Fruit fly (Drosophila melanogaster): Measurements from ENCODE around the gene lic.

lic gene

dm6 chrX:13105220-13105619 lies 14.3 kb downstream of the lic start:
- TF ChIP-seq usp (GFP tag; optimal IDR thresholded peaks at IDR 0.05), result no peak

- no peak for TF ChIP-seq pan (optimal IDR thresholded peaks at IDR 0.05)
- no peak for TF ChIP-seq usp (GFP tag; optimal IDR thresholded peaks at IDR 0.05)
- TF ChIP-seq EcR (GFP tag; optimal IDR thresholded peaks at IDR 0.05), result no peak
- no peak for TF ChIP-seq CG8478 (optimal IDR thresholded peaks at IDR 0.05)
- no peak for TF ChIP-seq psq (optimal IDR thresholded peaks at IDR 0.05)
- TF ChIP-seq Dll (optimal IDR thresholded peaks at IDR 0.05), result no peak
Observed at dm6 chrX:13108144-13108824, 17.3 kb downstream of the lic start, which contains the start of gene Fer3HCH. Gene Fer3HCH, minus strand, starts transcription at chrX:13108194.

dm6 chrX:13109583-13110126 lies 18.7 kb downstream of the lic start:
- TF ChIP-seq CG8478 (optimal IDR thresholded peaks at IDR 0.05) (no peak), EcR (GFP tag; optimal IDR thresholded peaks at IDR 0.05) (no peak), pan (optimal IDR thresholded peaks at IDR 0.05) (no peak), psq (optimal IDR thresholded peaks at IDR 0.05) (no peak)

- no peak for TF ChIP-seq Dll (optimal IDR thresholded peaks at IDR 0.05)
- TF ChIP-seq pan (optimal IDR thresholded peaks at IDR 0.05), result no peak
- TF ChIP-seq psq (optimal IDR thresholded peaks at IDR 0.05), result no peak
- TF ChIP-seq EcR (GFP tag; optimal IDR thresholded peaks at IDR 0.05), result no peak
- no peak for TF ChIP-seq CG8478 (optimal IDR thresholded peaks at IDR 0.05)
Observed at dm6 chrX:13111832-13112231, 20.9 kb downstream of the lic start.

- TF ChIP-seq usp (GFP tag; optimal IDR thresholded peaks at IDR 0.05) (no peak), pan (optimal IDR thresholded peaks at IDR 0.05) (no peak), Dll (optimal IDR thresholded peaks at IDR 0.05) (no peak), CG8478 (optimal IDR thresholded peaks at IDR 0.05) (no peak), psq (optimal IDR thresholded peaks at IDR 0.05) (no peak)
Observed at dm6 chrX:13112238-13112829, 21.4 kb downstream of the lic start, which contains the start of gene Chpf. Gene Chpf, minus strand, starts transcription at chrX:13112462.

- no peak for TF ChIP-seq psq (optimal IDR thresholded peaks at IDR 0.05)
Observed at dm6 chrX:13113863-13114407, 23.0 kb downstream of the lic start.

dm6 chrX:13114861-13115260 lies 23.9 kb downstream of the lic start, which contains the start of gene CG42237:
Gene CG42237, plus strand, starts transcription at chrX:13115131.
- no peak for TF ChIP-seq pan (optimal IDR thresholded peaks at IDR 0.05)
- no peak for TF ChIP-seq psq (optimal IDR thresholded peaks at IDR 0.05)
- no peak for TF ChIP-seq Dll (optimal IDR thresholded peaks at IDR 0.05)
- TF ChIP-seq usp (GFP tag; optimal IDR thresholded peaks at IDR 0.05), result no peak
- TF ChIP-seq CG8478 (optimal IDR thresholded peaks at IDR 0.05), result no peak
- no peak for TF ChIP-seq EcR (GFP tag; optimal IDR thresholded peaks at IDR 0.05)

- TF ChIP-seq usp (GFP tag; optimal IDR thresholded peaks at IDR 0.05) (no peak), EcR (GFP tag; optimal IDR thresholded peaks at IDR 0.05) (no peak), Dll (optimal IDR thresholded peaks at IDR 0.05) (no peak), CG8478 (optimal IDR thresholded peaks at IDR 0.05) (no peak), psq (optimal IDR thresholded peaks at IDR 0.05) (no peak), pan (optimal IDR thresholded peaks at IDR 0.05) (no peak)
Observed at dm6 chrX:13116438-13117243, 25.7 kb downstream of the lic start.

dm6 chrX:13125559-13125958 lies 34.6 kb downstream of the lic start:
- TF ChIP-seq CG8478 (optimal IDR thresholded peaks at IDR 0.05), result no peak
- no peak for TF ChIP-seq Dll (optimal IDR thresholded peaks at IDR 0.05)
- no peak for TF ChIP-seq EcR (GFP tag; optimal IDR thresholded peaks at IDR 0.05)
- no peak for TF ChIP-seq usp (GFP tag; optimal IDR thresholded peaks at IDR 0.05)
- no peak for TF ChIP-seq psq (optimal IDR thresholded peaks at IDR 0.05)
- no peak for TF ChIP-seq pan (optimal IDR thresholded peaks at IDR 0.05)

dm6 chrX:13127973-13128749 lies 37.2 kb downstream of the lic start:
- peak; percentile 59 for TF ChIP-seq CG8478 (optimal IDR thresholded peaks at IDR 0.05)
- TF ChIP-seq Dll (optimal IDR thresholded peaks at IDR 0.05), result no peak

- TF ChIP-seq psq (optimal IDR thresholded peaks at IDR 0.05) (no peak), CG8478 (optimal IDR thresholded peaks at IDR 0.05) (no peak), usp (GFP tag; optimal IDR thresholded peaks at IDR 0.05) (no peak), pan (optimal IDR thresholded peaks at IDR 0.05) (no peak), EcR (GFP tag; optimal IDR thresholded peaks at IDR 0.05) (no peak), Dll (optimal IDR thresholded peaks at IDR 0.05) (no peak)
Observed at dm6 chrX:13128750-13129152, 37.8 kb downstream of the lic start, which contains the start of the genes CG32638, CG15717 and MFS10. Gene CG32638, minus strand, starts transcription at chrX:13128794. Gene CG15717, plus strand, starts transcription at chrX:13128952. Gene MFS10, plus strand, starts transcription at chrX:13129018.

All from whole organism.